Fruit fly (Drosophila melanogaster) Kc167 (cell line): ENCODE data around the gene Ptp99A.

Experiments used
- Myc ChIP-seq: fragments of >200 bp; optimal IDR thresholded peaks from 2 replicates; lab custom pipeline; 2017; ENCODE audit warnings: missing external identifiers
- Sin3A ChIP-seq: fragments of >200 bp; optimal IDR thresholded peaks from 2 replicates; lab custom pipeline; 2018; ENCODE audit warnings: missing external identifiers
- psq ChIP-seq: fragments of >200 bp; optimal IDR thresholded peaks from 2 replicates; lab custom pipeline; 2017; ENCODE audit warnings: missing external identifiers
- ttk ChIP-seq: sonication (Bioruptor generic); optimal IDR thresholded peaks from 2 replicates; lab custom pipeline; 2017; ENCODE audit warnings: missing external identifiers

dm6 chr3R:29523978-29524775, 146.7 kb downstream of the Ptp99A start:
- no peak for TF ChIP-seq ttk (lab: Kevin White, UChicago)
- TF ChIP-seq Sin3A (lab: Kevin White, UChicago): no peak
- no peak for TF ChIP-seq psq (lab: Kevin White, UChicago)
- TF ChIP-seq Myc (lab: Kevin White, UChicago): no peak
